Worm (Caenorhabditis elegans) whole organism, L2 larva: Measurements from ENCODE around the gene mec-4.

ENCODE experiments used
- R02D3.7 ChIP-seq: fragments of 150-350 bp; optimal IDR thresholded peaks from 2 replicates; lab custom pipeline; 2014; ENCODE audit warnings: missing biosample characterization, missing genetic modification characterization
- ZK546.5 ChIP-seq: sonication (generic microtip); optimal IDR thresholded peaks from 2 replicates; lab custom pipeline; 2017; ENCODE audit warnings: missing biosample characterization, missing genetic modification characterization
- ama-1 ChIP-seq: fragments of 150-350 bp; optimal IDR thresholded peaks from 2 replicates; lab custom pipeline; 2018; ENCODE audit warnings: inconsistent platforms
- ceh-82 ChIP-seq: fragments of 150-350 bp; optimal IDR thresholded peaks from 2 replicates; lab custom pipeline; 2014; ENCODE audit warnings: missing biosample characterization, missing genetic modification characterization
- fos-1 ChIP-seq: fragments of 150-350 bp; optimal IDR thresholded peaks from 2 replicates; lab custom pipeline; 2014; ENCODE audit warnings: missing biosample characterization, missing genetic modification characterization
- nhr-11 ChIP-seq: fragments of 150-350 bp; optimal IDR thresholded peaks from 2 replicates; lab custom pipeline; 2014; ENCODE audit warnings: missing biosample characterization, missing genetic modification characterization
- unc-62 ChIP-seq: fragments of 150-350 bp; optimal IDR thresholded peaks from 2 replicates; lab custom pipeline; 2014; ENCODE audit warnings: missing biosample characterization, missing genetic modification reagents, missing genetic modification characterization
- zag-1 ChIP-seq: fragments of 150-350 bp; optimal IDR thresholded peaks from 2 replicates; lab custom pipeline; 2014; ENCODE audit warnings: missing biosample characterization, missing genetic modification characterization
- ztf-4 ChIP-seq: fragments of 150-350 bp; optimal IDR thresholded peaks from 2 replicates; lab custom pipeline; 2014; ENCODE audit warnings: missing biosample characterization, missing genetic modification characterization

- TF ChIP-seq nhr-11 (no peak), ceh-82 (tag; lab: Kevin White, UChicago) (no peak), zag-1 (no peak), R02D3.7 (tag; lab: Kevin White, UChicago) (no peak), fos-1 (tag; lab: Kevin White, UChicago) (no peak), unc-62 (GFP tag; lab: Kevin White, UChicago) (no peak), ZK546.5 (tag; lab: Kevin White, UChicago) (no peak), ztf-4 (no peak), ama-1 (no peak)
Observed at ce11 chrX:16826500-16826899, 19.6 kb upstream of the mec-4 start.
